Fruit fly (Drosophila melanogaster) whole organism, embryonic: ENCODE results near the gene trk.

Source experiments
- Abd-B ChIP-seq: fragments of 200-800 bp; sonication (Bioruptor generic); optimal IDR thresholded peaks from 2 replicates; lab custom pipeline; 2018; ENCODE audit warnings: missing biosample characterization, mild to moderate bottlenecking, missing genetic modification characterization, moderate library complexity
- Antp ChIP-seq: fragments of 200-800 bp; sonication (Bioruptor generic); optimal IDR thresholded peaks from 3 replicates; lab custom pipeline; 2016; ENCODE audit warnings: missing biosample characterization, missing genetic modification characterization
- Asciz ChIP-seq: fragments of 200-800 bp; sonication (Bioruptor generic); optimal IDR thresholded peaks from 2 replicates; lab custom pipeline; 2017; ENCODE audit warnings: missing biosample characterization, mild to moderate bottlenecking, missing genetic modification characterization, missing genetic modification reagents
- BtbVII ChIP-seq: fragments of 200-800 bp; sonication (Bioruptor generic); optimal IDR thresholded peaks from 3 replicates; lab custom pipeline; 2017; ENCODE audit warnings: missing biosample characterization, mild to moderate bottlenecking, missing genetic modification characterization
- CG11398 ChIP-seq: fragments of 200-800 bp; sonication (Bioruptor generic); optimal IDR thresholded peaks from 2 replicates; lab custom pipeline; 2016; ENCODE audit warnings: missing biosample characterization, missing genetic modification characterization
- CG11695 ChIP-seq: fragments of 200-800 bp; sonication (Bioruptor generic); IDR thresholded peaks from 3 replicates; pipeline ENCODE4 v1.3.6; 2022; ENCODE audit warnings: missing biosample characterization, missing genetic modification characterization
- CG11723 ChIP-seq: fragments of 200-800 bp; sonication (Bioruptor generic); optimal IDR thresholded peaks from 2 replicates; lab custom pipeline; 2017; ENCODE audit warnings: missing biosample characterization, mild to moderate bottlenecking, missing genetic modification characterization
- CG14710 ChIP-seq: fragments of 200-800 bp; sonication (Bioruptor generic); optimal IDR thresholded peaks from 3 replicates; lab custom pipeline; 2019; ENCODE audit warnings: missing biosample characterization, mild to moderate bottlenecking, missing genetic modification characterization, moderate library complexity
- CG1529 ChIP-seq: fragments of 200-800 bp; sonication (Bioruptor generic); optimal IDR thresholded peaks from 3 replicates; lab custom pipeline; 2018; ENCODE audit warnings: missing biosample characterization, missing genetic modification characterization
- CG15479 ChIP-seq: fragments of 200-800 bp; sonication (Bioruptor generic); optimal IDR thresholded peaks from 3 replicates; lab custom pipeline; 2019; ENCODE audit warnings: missing biosample characterization, mild to moderate bottlenecking, missing genetic modification characterization, moderate library complexity
- CG15696 ChIP-seq: fragments of 200-800 bp; sonication (Bioruptor generic); optimal IDR thresholded peaks from 2 replicates; lab custom pipeline; 2019; ENCODE audit warnings: missing biosample characterization, mild to moderate bottlenecking, missing genetic modification characterization, moderate library complexity
- CG1603 ChIP-seq: fragments of 200-800 bp; sonication (Bioruptor generic); optimal IDR thresholded peaks from 2 replicates; lab custom pipeline; 2019; ENCODE audit warnings: missing biosample characterization, mild to moderate bottlenecking, missing genetic modification characterization, moderate library complexity
- CG17328 ChIP-seq: fragments of 200-800 bp; sonication (Bioruptor generic); IDR thresholded peaks from 2 replicates; pipeline ENCODE4 v1.3.6; 2022; ENCODE audit warnings: missing biosample characterization, missing genetic modification characterization
- CG17385 ChIP-seq: fragments of 200-800 bp; sonication (Bioruptor generic); optimal IDR thresholded peaks from 3 replicates; lab custom pipeline; 2018; ENCODE audit warnings: missing biosample characterization, mild to moderate bottlenecking, missing genetic modification characterization
- CG17802 ChIP-seq: fragments of 200-800 bp; sonication (Bioruptor generic); optimal IDR thresholded peaks from 2 replicates; lab custom pipeline; 2018; ENCODE audit warnings: missing biosample characterization, mild to moderate bottlenecking, missing genetic modification characterization, moderate library complexity
- CG2199 ChIP-seq: fragments of 200-800 bp; sonication (Bioruptor generic); IDR thresholded peaks from 3 replicates; pipeline ENCODE4 v1.3.6; 2022; ENCODE audit warnings: missing biosample characterization, missing genetic modification characterization
- CG33557 ChIP-seq: fragments of 200-800 bp; sonication (Bioruptor generic); optimal IDR thresholded peaks from 2 replicates; lab custom pipeline; 2019; ENCODE audit warnings: missing biosample characterization, mild to moderate bottlenecking, missing genetic modification characterization, moderate library complexity
- CG6765 ChIP-seq: fragments of 200-800 bp; sonication (Bioruptor generic); optimal IDR thresholded peaks from 3 replicates; lab custom pipeline; 2017; ENCODE audit warnings: missing biosample characterization, mild to moderate bottlenecking, missing genetic modification characterization
- CG7357 ChIP-seq: fragments of 200-800 bp; sonication (Bioruptor generic); IDR thresholded peaks from 3 replicates; pipeline ENCODE4 v1.3.6; 2022; ENCODE audit warnings: missing biosample characterization, missing genetic modification characterization
- CG7786 ChIP-seq: fragments of 200-800 bp; sonication (Bioruptor generic); optimal IDR thresholded peaks from 2 replicates; lab custom pipeline; 2016; ENCODE audit warnings: missing biosample characterization, missing genetic modification characterization
- CG7987 ChIP-seq: fragments of 200-800 bp; sonication (Bioruptor generic); optimal IDR thresholded peaks from 2 replicates; lab custom pipeline; 2018; ENCODE audit warnings: missing biosample characterization, mild to moderate bottlenecking, missing genetic modification characterization, moderate library complexity
- CG8281 ChIP-seq: fragments of 200-800 bp; sonication (Bioruptor generic); optimal IDR thresholded peaks from 2 replicates; lab custom pipeline; 2018; ENCODE audit warnings: missing biosample characterization, mild to moderate bottlenecking, missing genetic modification characterization, moderate library complexity
- CG9437 ChIP-seq: fragments of 200-800 bp; sonication (Bioruptor generic); optimal IDR thresholded peaks from 2 replicates; lab custom pipeline; 2018; ENCODE audit warnings: missing biosample characterization, mild to moderate bottlenecking, missing genetic modification characterization
- CG9876 ChIP-seq: fragments of 200-800 bp; sonication (Bioruptor generic); optimal IDR thresholded peaks from 2 replicates; lab custom pipeline; 2016; ENCODE audit warnings: missing biosample characterization, missing genetic modification characterization
- Deaf1 ChIP-seq: fragments of 200-800 bp; optimal IDR thresholded peaks from 3 replicates; lab custom pipeline; 2019; ENCODE audit warnings: missing biosample characterization, mild to moderate bottlenecking, missing genetic modification characterization, moderate library complexity
- Drgx ChIP-seq: fragments of 200-800 bp; sonication (Bioruptor generic); IDR thresholded peaks from 2 replicates; pipeline ENCODE4 v1.3.6; 2022; ENCODE audit warnings: missing biosample characterization, missing genetic modification characterization
- Fer1 ChIP-seq: fragments of 200-800 bp; sonication (Bioruptor generic); optimal IDR thresholded peaks from 2 replicates; lab custom pipeline; 2017; ENCODE audit warnings: missing biosample characterization, mild to moderate bottlenecking, missing genetic modification characterization
- Gsc ChIP-seq: fragments of 200-800 bp; sonication (Bioruptor generic); IDR thresholded peaks from 2 replicates; pipeline ENCODE4 v1.3.6; 2022; ENCODE audit warnings: missing biosample characterization, missing genetic modification characterization
- Jarid2 ChIP-seq: fragments of 200-800 bp; sonication (Bioruptor generic); optimal IDR thresholded peaks from 3 replicates; lab custom pipeline; 2017; ENCODE audit warnings: mild to moderate bottlenecking, missing biosample characterization, missing genetic modification reagents, missing genetic modification characterization
- NFAT ChIP-seq: fragments of 200-800 bp; sonication (Bioruptor generic); IDR thresholded peaks from 2 replicates; pipeline ENCODE4 v1.3.6; 2022; ENCODE audit warnings: missing biosample characterization, missing genetic modification characterization
- Oaz ChIP-seq: fragments of 200-800 bp; sonication (Bioruptor generic); IDR thresholded peaks from 2 replicates; pipeline ENCODE4 v1.3.6; 2022; ENCODE audit warnings: missing biosample characterization, missing genetic modification characterization
- Pdp1 ChIP-seq, 2 experiments: fragments of 200-800 bp; sonication (Bioruptor generic); optimal IDR thresholded peaks; 3 replicates each; lab custom pipeline; 2016; ENCODE audit warnings: missing biosample characterization in 2 of 2, missing genetic modification characterization in 2 of 2, mild to moderate bottlenecking in 1 of 2, moderate library complexity in 1 of 2
- Sox100B ChIP-seq: fragments of 200-800 bp; sonication (Bioruptor generic); optimal IDR thresholded peaks from 3 replicates; lab custom pipeline; 2018; ENCODE audit warnings: missing biosample characterization, mild to moderate bottlenecking, missing genetic modification characterization
- Stat92E ChIP-seq, 3 experiments: fragments of >200 bp in 2 of 3; fragments of 200-800 bp in 1 of 3; sonication (Bioruptor generic) in 1 of 3; optimal IDR thresholded peaks; 2 replicates each; lab custom pipeline; 2017 to 2019; ENCODE audit warnings: missing biosample characterization in 3 of 3, missing genetic modification characterization in 3 of 3, mild to moderate bottlenecking in 1 of 3, moderate library complexity in 1 of 3
- Taf1 ChIP-seq: fragments of 200-800 bp; sonication (Bioruptor generic); IDR thresholded peaks from 2 replicates; pipeline ENCODE4 v1.3.6; 2022; ENCODE audit warnings: missing biosample characterization, missing genetic modification characterization
- Xrp1 ChIP-seq: fragments of 200-800 bp; sonication (Bioruptor generic); IDR thresholded peaks from 2 replicates; pipeline ENCODE4 v1.3.6; 2022; ENCODE audit warnings: missing biosample characterization, missing genetic modification characterization
- ara ChIP-seq: fragments of 200-800 bp; sonication (Bioruptor generic); IDR thresholded peaks from 2 replicates; pipeline ENCODE4 v1.3.6; 2022; ENCODE audit warnings: missing biosample characterization, missing genetic modification characterization
- fd96Cb ChIP-seq: fragments of 200-800 bp; sonication (Bioruptor generic); optimal IDR thresholded peaks from 2 replicates; lab custom pipeline; 2018; ENCODE audit warnings: missing biosample characterization, mild to moderate bottlenecking, missing genetic modification characterization, moderate library complexity
- gcm ChIP-seq: fragments of 200-800 bp; sonication (Bioruptor generic); optimal IDR thresholded peaks from 2 replicates; lab custom pipeline; 2019; ENCODE audit warnings: missing biosample characterization, mild to moderate bottlenecking, missing genetic modification characterization, moderate library complexity
- grn ChIP-seq: fragments of 200-800 bp; sonication (Bioruptor generic); optimal IDR thresholded peaks from 3 replicates; lab custom pipeline; 2017; ENCODE audit warnings: missing biosample characterization, missing genetic modification characterization
- gsb-n ChIP-seq: fragments of 200-800 bp; sonication (Bioruptor generic); optimal IDR thresholded peaks from 3 replicates; lab custom pipeline; 2018; ENCODE audit warnings: missing biosample characterization, mild to moderate bottlenecking, missing genetic modification characterization
- mirr ChIP-seq: fragments of 200-800 bp; sonication (Bioruptor generic); optimal IDR thresholded peaks from 3 replicates; lab custom pipeline; 2018; ENCODE audit warnings: missing biosample characterization, mild to moderate bottlenecking, missing genetic modification characterization
- pzg ChIP-seq: fragments of 200-800 bp; sonication (Bioruptor generic); optimal IDR thresholded peaks from 3 replicates; lab custom pipeline; 2018; ENCODE audit warnings: missing biosample characterization, mild to moderate bottlenecking, missing genetic modification characterization, moderate library complexity
- rib ChIP-seq: fragments of 200-800 bp; sonication (Bioruptor generic); IDR thresholded peaks from 2 replicates; pipeline ENCODE4 v1.3.6; 2022; ENCODE audit warnings: missing biosample characterization, missing genetic modification characterization
- sug ChIP-seq: fragments of 200-800 bp; optimal IDR thresholded peaks from 2 replicates; lab custom pipeline; 2019; ENCODE audit warnings: missing biosample characterization, mild to moderate bottlenecking, missing genetic modification characterization, moderate library complexity
- vvl ChIP-seq: fragments of 200-800 bp; sonication (Bioruptor generic); IDR thresholded peaks from 2 replicates; pipeline ENCODE4 v1.3.6; 2022; ENCODE audit warnings: missing biosample characterization, missing genetic modification characterization

trk gene

dm6 chr2L:10238726-10239652 lies 33.1 kb downstream of the trk start, which contains the start of gene me31B (continued):
- TF ChIP-seq CG1529 (GFP tag; lab: Kevin White, UChicago) (no peak), Gsc (GFP tag; lab: Robert Waterston, UW) (no peak), Taf1 (GFP tag; lab: Robert Waterston, UW) (no peak), CG14710 (tag; lab: Kevin White, UChicago) (peak; percentile 33), CG9876 (GFP tag; lab: Kevin White, UChicago) (no peak), CG7786 (GFP tag; lab: Kevin White, UChicago) (no peak), gsb-n (tag; lab: Kevin White, UChicago) (no peak), pzg (GFP tag; lab: Kevin White, UChicago) (peak; percentile 40), fd96Cb (tag; lab: Kevin White, UChicago) (no peak), CG11398 (GFP tag; lab: Kevin White, UChicago) (peak; percentile 97), Oaz (no peak), Jarid2 (GFP tag; lab: Kevin White, UChicago) (no peak), rib (GFP tag; lab: Robert Waterston, UW) (no peak), CG7357 (GFP tag; lab: Robert Waterston, UW) (no peak), vvl (GFP tag; lab: Robert Waterston, UW) (no peak), Stat92E (GFP tag; optimal IDR thresholded peaks at IDR 0.05; lab: Kevin White, UChicago) (no peak), Abd-B (GFP tag; lab: Kevin White, UChicago) (no peak), CG17385 (GFP tag; lab: Kevin White, UChicago) (no peak), CG9437 (GFP tag; lab: Kevin White, UChicago) (no peak), CG2199 (GFP tag; lab: Robert Waterston, UW) (no peak), Antp (no peak), ara (no peak), NFAT (GFP tag; lab: Robert Waterston, UW) (no peak), Pdp1 (GFP tag; optimal IDR thresholded peaks at IDR 0.05; lab: Kevin White, UChicago) (peak in 1 of 2 experiments; percentile 15)

DNA sequence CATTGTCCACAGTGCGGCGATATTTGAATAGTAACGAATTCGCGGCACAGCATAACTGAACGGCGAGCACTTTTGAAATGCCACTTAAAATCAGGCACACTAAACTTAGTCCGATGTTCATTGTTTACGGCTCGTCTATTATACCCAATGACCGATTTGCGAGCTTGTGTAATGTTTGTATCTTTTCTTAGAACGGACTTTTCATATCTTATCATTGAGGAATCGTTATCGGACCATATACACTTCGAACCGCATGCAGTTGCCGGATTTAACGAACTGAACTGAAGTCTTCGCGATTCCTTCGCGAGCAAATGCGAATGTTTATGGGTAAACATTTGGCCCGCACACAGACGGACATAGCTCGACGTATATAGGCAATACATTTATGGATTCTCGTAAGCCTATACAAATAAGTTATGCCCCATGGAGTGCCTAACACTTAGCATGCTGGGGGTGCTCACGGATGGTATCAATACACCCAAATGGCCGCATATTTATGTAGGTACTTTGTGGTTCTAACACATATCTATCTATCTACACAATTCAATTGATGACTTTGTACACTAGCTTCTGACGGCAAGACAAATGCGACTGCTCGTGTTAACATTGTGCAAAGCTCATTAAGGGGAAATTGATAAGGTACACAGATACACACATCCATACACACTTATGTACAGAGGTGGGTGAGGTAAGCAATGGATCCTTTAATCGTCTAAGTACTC lies 34.2 kb downstream of the trk start, which contains the start of gene mthl15:
Gene mthl15 (minus strand): TSS at position 593 of the 722 bp plus-strand sequence.
- TF ChIP-seq Deaf1 (tag; lab: Kevin White, UChicago) (peak; percentile 72), CG11695 (GFP tag; lab: Robert Waterston, UW) (peak; percentile 28; the same call in 1 of the 3 replicates), CG33557 (peak; percentile 36), sug (tag; lab: Kevin White, UChicago) (peak; percentile 94), CG11723 (GFP tag; lab: Kevin White, UChicago) (peak; percentile 19), BtbVII (peak; percentile 3), Fer1 (GFP tag; lab: Kevin White, UChicago) (peak; percentile 19), gcm (GFP tag; lab: Kevin White, UChicago) (peak; percentile 21), CG15479 (GFP tag; lab: Kevin White, UChicago) (peak; percentile 69), CG17328 (GFP tag; lab: Robert Waterston, UW) (0 out of 2 replicates have a peak, but pooled peaks have one; percentile 29), Sox100B (GFP tag; lab: Kevin White, UChicago) (peak; percentile 10), CG8281 (no peak), Asciz (GFP tag; lab: Kevin White, UChicago) (peak; percentile 5), mirr (GFP tag; lab: Kevin White, UChicago) (peak; percentile 95), Xrp1 (GFP tag; lab: Robert Waterston, UW) (no peak), Drgx (GFP tag; lab: Robert Waterston, UW) (no peak), CG1603 (tag; lab: Kevin White, UChicago) (peak; percentile 63), CG15696 (tag; lab: Kevin White, UChicago) (peak; percentile 34), CG7987 (peak; percentile 33), CG17802 (tag; lab: Kevin White, UChicago) (peak; percentile 20), grn (peak; percentile 28), CG6765 (GFP tag; lab: Kevin White, UChicago) (peak; percentile 34)
